Worm (Caenorhabditis elegans): ENCODE results near the gene hum-2.
A peak's percentile ranks its signal among the peaks of the same experiment; 100 is the strongest.
"Not testable (repeated sequence)": the region's sequence is repeated elsewhere in the genome, so short reads cannot be mapped to it uniquely, and the experiment has no call there.

hum-2 gene

DNA sequence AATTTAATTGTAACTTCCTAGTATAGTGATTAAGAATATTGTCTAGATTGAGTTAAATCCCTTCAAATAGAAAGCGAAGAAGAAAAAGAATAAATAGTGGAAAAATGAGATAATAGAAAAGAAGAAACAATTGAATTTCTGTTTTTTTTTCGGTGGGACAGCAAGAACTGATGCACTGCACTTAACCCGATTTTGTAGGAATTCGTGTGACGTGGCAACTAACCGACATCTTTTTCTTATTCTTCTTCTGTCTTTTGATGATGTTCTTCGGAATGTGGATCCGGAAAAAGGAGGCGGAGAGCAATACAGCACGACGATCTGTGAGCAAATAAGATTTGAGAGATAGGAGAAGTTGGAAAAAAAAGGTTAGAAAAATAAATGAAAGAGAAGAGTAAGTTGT is 22.9 kb downstream of the hum-2 start:
- no peak for TF ChIP-seq him-1 (tag; optimal IDR thresholded peaks at IDR 0.05)
- TF ChIP-seq dao-5 (tag; optimal IDR thresholded peaks at IDR 0.05) = no peak

DNA sequence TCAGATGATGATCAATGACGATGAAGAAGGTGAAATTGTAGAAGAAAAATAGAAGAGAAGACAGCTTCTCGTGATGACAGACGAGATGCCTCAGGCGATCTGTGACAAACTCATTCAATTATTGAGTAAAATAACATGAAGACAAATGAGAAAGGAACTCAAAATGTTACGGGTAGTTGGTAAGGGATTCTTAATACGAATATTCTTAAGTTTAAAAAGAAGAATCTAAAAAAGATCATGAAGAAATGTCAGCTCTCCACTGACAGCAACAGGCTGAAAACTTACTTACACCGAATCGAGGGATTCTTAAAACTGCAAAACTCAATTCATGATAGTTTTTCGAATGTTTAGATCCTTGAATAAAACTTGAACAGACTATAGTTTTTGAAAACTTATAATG is 28.5 kb downstream of the hum-2 start, which contains the start of gene F36D4.4:
F36D4.4 (minus strand) TSS at position 101 of the 400 bp plus-strand sequence.
- no peak for TF ChIP-seq W03F9.2 (tag; optimal IDR thresholded peaks at IDR 0.05)
- no peak for TF ChIP-seq him-1 (tag; optimal IDR thresholded peaks at IDR 0.05)
- no peak for TF ChIP-seq dao-5 (tag; optimal IDR thresholded peaks at IDR 0.05)

DNA sequence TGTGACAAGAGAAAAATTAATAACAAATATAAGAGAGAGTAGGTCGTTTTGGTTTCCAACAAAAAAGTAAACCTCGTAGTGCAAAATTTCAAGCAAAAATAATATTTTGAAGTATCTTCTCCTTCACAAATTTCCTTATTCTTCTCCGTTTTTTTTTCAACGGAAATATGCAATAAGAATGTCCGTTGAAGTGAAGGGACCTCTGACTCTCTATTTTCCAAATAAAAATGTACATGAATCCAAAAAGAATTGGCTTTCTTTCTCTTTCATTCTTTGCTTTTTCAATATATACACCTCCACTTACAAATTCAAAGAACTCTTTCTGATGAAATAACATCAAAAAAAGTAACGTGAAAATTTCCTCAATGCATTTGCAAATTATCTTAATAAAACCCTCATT is 30.6 kb downstream of the hum-2 start, which contains the start of gene F36D4.1:
F36D4.1 (plus strand) TSS at position 301 of the 400 bp plus-strand sequence.
- TF ChIP-seq W03F9.2 (tag; optimal IDR thresholded peaks at IDR 0.05) = no peak
- no peak for TF ChIP-seq dao-5 (tag; optimal IDR thresholded peaks at IDR 0.05)
- TF ChIP-seq him-1 (tag; optimal IDR thresholded peaks at IDR 0.05) = no peak

DNA sequence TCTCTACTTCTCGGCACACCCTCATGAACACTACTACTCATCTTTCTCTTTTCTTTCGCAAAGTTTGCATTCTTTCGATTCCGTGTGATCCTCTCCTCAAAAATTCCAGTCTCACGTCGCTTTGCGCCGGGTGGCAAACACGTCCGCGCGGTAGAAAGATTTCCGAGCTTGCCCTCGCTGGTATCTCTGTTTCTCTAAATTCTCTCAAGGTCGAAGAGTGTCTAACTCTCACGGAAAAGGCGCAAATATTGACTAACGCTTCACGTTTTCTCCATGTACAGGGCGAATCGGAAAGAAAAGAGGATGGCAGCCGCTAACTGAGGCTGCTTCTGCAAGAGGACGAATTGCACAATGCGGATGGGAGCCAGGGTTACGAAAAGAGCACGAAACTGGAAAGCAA is 36.8 kb downstream of the hum-2 start:
- TF ChIP-seq him-1 (tag; optimal IDR thresholded peaks at IDR 0.05) = no peak
- no peak for TF ChIP-seq dao-5 (tag; optimal IDR thresholded peaks at IDR 0.05)
- no peak for TF ChIP-seq W03F9.2 (tag; optimal IDR thresholded peaks at IDR 0.05)

DNA sequence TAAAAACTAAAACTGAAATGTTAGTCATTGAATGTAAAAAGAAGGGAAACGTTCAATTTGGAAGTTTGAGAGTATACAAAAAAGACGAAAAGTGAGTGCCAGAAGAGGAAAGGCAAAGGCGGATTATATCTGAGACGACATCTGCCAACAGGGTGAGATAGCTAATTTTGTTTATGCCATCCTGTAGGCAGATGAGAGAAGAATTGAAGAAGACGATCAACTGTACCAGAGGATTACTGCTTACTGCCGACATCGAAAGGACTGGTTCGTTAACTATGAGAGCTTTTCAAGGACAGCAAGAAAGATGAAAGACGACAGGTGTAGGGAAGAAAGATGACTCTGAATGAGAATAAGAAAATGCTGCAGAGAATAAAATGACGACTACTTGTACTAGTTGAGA is 37.6 kb downstream of the hum-2 start:
- TF ChIP-seq W03F9.2 (tag; optimal IDR thresholded peaks at IDR 0.05) = no peak
- no peak for TF ChIP-seq dao-5 (tag; optimal IDR thresholded peaks at IDR 0.05)
- no peak for TF ChIP-seq him-1 (tag; optimal IDR thresholded peaks at IDR 0.05)

DNA sequence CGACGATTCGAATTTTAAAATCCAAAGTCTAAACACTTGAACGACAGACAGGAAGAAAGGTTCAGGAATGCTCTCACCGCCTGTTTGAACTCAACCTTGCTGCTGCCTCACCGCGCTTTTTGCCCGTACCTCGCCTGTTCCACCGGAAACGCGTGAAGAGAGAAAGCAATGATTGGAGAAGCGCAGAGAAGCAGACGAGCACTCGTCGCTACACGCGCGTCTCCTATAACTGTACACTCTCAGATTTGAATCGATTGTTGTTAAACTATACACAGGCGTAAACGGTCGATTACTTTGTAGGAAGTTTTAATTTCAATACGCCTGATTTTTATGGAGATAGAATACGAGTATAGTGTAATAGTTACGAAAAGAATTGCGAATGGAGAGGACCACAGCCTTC is 38.5 kb downstream of the hum-2 start:
- no peak for TF ChIP-seq W03F9.2 (tag; optimal IDR thresholded peaks at IDR 0.05)
- no peak for TF ChIP-seq him-1 (tag; optimal IDR thresholded peaks at IDR 0.05)
- TF ChIP-seq dao-5 (tag; optimal IDR thresholded peaks at IDR 0.05) = no peak

DNA sequence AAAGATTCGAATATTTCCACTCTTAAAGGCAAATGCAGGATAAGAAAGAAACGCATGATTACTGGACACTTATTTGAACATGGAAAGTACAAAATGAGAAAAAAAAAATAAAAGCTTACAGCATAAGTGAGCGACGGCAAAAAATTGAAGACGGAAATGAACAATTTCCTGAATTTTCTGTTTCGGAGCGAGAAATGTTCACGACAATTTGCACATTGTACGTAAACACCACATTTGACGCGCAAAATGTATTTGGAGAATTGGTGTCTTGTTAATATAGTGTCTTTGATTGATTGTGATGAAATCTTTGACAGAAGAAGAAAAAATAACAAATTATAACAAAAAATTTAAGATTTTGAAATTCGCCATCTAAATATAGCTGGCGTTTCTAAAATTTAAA is 39.6 kb downstream of the hum-2 start, which contains the start of gene F36D4.5:
F36D4.5 (minus strand) TSS at position 225 of the 400 bp plus-strand sequence.
- TF ChIP-seq him-1 (tag; optimal IDR thresholded peaks at IDR 0.05) (no peak), W03F9.2 (tag; optimal IDR thresholded peaks at IDR 0.05) (peak; percentile 35)

DNA sequence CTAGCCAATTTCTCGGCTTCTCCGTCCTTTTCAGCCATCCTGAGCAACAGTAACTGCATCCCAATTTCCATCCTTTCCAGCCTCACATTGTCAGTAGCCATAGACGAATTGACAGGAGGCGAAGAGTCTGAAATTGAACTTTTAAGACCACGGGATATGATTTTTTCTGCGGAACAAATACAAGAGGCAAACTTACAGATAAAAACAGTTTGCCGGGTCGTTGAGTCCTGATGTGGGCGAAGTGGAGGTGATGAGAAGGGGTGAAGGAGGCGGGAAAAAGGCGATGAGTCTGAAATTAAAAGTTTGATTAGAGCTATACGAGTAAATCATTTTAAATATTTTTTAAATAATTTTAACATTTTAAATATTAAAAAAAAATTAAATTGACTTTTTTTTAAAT is 41.1 kb downstream of the hum-2 start, which contains the start of gene F36D4.6:
F36D4.6 (minus strand) TSS at position 101 of the 400 bp plus-strand sequence.
- TF ChIP-seq W03F9.2 (tag; optimal IDR thresholded peaks at IDR 0.05) (no peak), dao-5 (tag; optimal IDR thresholded peaks at IDR 0.05) (no peak), him-1 (tag; optimal IDR thresholded peaks at IDR 0.05) (no peak)

DNA sequence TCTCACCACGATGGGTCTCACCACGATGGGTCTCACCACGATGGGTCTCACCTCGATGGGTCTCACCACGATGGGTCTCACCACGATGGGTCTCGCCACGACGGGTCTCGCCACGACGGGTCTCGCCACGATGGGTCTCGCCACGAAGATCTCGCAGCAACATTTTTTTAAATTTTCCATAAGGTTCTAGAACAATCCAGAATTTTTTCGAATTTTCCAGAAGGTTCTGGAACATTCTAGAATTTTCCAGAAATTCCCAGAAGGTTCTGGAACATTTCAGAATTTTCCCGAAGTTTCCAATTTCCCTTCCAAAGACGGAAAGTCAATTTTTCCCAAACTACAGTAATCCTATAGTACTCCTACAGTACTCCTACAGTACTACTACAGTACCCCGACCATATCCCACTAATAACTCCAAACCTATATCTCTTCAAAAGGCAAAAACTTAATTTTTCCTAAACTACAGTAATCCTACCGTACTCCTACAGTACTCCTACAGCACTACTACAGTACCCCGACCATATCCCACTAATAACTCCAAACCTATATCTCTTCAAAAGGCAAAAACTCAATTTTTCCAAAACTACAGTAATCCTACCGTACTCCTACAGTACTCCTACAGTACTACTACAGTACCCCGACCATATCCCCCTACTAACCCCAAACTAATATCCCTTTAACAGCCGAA is 53.5 kb downstream of the hum-2 start, which contains the start of gene Y54B9A.1:
Y54B9A.1 (minus strand) TSS at position 235 of the 688 bp plus-strand sequence.
- not testable (repeated sequence) for TF ChIP-seq him-1, W03F9.2, dao-5 (tag; optimal IDR thresholded peaks at IDR 0.05)

DNA sequence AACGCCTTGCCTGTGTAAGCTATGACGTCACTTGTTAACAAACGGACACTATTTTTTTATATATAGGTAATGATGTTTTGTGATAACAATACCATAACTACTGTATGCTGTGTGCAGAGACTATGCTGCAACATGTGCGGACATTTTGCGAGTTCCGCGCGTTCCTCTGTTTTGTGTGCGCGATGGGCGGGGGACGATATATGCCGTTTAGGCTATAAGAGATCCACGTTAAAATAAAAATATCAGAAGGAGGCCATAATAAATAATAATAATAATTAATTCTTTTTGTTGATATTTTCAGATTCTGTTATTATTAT is 54.0 kb downstream of the hum-2 start:
- TF ChIP-seq him-1 (tag; optimal IDR thresholded peaks at IDR 0.05) (no peak), dao-5 (tag; optimal IDR thresholded peaks at IDR 0.05) (no peak), W03F9.2 (tag; optimal IDR thresholded peaks at IDR 0.05) (no peak)

DNA sequence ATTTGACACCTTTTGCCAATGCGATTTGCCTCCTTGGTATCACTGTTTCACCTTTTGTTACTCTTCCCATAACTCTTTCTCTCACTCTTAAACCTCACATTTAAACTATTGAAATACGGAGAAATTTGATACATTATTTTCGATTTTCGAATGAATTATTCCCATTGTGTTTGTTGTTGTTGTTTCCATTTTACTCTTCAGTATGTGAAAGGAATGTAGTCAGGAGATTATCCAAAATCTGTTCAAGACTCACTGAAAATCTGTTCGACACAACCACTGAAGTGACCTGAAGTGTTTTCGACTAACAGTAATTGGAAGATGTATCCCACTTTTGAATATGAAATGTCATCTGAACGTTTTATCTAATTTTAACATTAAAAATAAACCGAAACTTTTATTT is 55.1 kb downstream of the hum-2 start:
- TF ChIP-seq him-1 (tag; optimal IDR thresholded peaks at IDR 0.05) (no peak), W03F9.2 (tag; optimal IDR thresholded peaks at IDR 0.05) (no peak), dao-5 (tag; optimal IDR thresholded peaks at IDR 0.05) (no peak)

DNA sequence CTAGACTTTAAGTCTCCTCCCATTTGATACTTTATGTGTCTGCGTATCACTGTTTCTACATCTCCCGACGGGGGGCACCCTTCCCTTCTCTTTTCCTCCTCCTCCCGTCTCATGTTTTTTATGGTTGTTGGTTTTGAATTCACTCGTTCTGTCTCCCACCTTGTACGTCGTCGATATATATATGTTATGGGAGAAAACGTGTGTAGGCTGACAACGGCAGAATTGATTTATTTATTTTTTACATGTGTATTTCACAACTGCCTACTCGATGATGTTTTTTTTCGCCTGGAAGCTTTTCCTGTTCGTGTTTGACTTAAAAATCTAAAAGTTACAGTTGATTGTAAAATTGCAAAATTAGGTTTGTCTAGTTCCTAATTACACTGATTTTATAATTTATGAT is 56.5 kb downstream of the hum-2 start:
- no peak for TF ChIP-seq W03F9.2 (tag; optimal IDR thresholded peaks at IDR 0.05)
- TF ChIP-seq him-1 (tag; optimal IDR thresholded peaks at IDR 0.05) = no peak
- no peak for TF ChIP-seq dao-5 (tag; optimal IDR thresholded peaks at IDR 0.05)

DNA sequence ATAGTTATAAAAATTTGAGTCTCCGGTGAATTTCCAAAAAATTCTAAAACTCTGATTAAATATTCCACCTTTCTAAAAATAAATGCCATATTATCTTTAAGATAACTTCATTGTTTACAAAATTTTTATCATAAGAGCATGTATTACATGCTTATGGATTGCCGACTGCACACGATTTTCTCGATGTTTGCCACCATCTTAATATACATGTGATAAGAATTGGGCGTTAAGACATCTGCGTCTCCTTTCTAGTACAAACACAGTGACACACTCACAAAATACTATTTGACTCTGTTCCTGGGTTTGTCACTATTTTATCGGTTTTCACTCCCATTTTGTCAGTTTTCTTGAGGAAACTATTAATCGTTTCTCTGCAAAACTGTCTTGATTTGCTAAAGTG is 57.1 kb downstream of the hum-2 start:
- TF ChIP-seq him-1 (tag; optimal IDR thresholded peaks at IDR 0.05) = no peak
- no peak for TF ChIP-seq W03F9.2 (tag; optimal IDR thresholded peaks at IDR 0.05)

DNA sequence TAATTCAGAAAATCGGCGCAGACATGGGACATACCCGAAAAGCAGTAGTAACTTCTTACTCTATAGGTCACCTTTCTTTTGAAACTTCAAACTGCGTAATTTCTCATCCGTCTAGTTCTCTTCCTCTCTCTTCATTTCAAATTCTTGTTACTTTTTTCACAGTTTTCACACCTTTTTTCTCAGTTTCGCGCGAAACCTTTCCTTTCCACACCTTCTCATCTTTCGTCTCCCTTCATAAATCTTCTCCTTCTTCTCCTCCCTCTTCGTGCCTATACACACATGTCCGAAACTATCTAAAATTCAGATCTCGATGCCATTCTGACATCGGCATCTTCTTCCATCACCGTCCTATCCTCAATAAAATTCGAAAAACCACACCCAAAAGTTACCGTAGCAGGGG is 57.8 kb downstream of the hum-2 start, which contains the start of gene wdr-62:
wdr-62 (plus strand) TSS at position 301 of the 400 bp plus-strand sequence.
- no peak for TF ChIP-seq W03F9.2 (tag; optimal IDR thresholded peaks at IDR 0.05)
- no peak for TF ChIP-seq dao-5 (tag; optimal IDR thresholded peaks at IDR 0.05)
- no peak for TF ChIP-seq him-1 (tag; optimal IDR thresholded peaks at IDR 0.05)

DNA sequence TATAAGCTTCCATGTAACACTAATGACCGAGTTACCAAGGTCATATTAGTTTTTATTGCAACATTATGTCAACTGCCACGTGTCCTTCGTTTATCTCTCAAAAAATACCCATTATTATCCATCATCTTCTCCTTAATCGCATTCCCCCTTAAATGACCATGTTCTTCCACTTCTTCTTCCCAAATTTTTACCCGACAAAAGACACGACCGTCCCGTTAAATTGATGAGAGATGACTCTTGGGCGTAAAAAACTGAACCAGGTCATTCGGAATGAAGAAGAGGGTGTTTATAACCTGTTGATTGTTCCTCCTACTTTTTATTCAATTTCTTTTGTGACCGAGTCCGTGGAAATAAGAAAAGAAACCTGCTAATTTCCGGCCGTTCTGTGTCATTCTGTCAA is 58.6 kb downstream of the hum-2 start:
- TF ChIP-seq him-1 (tag; optimal IDR thresholded peaks at IDR 0.05) = no peak
- TF ChIP-seq W03F9.2 (tag; optimal IDR thresholded peaks at IDR 0.05) = no peak
- TF ChIP-seq dao-5 (tag; optimal IDR thresholded peaks at IDR 0.05) = no peak

Data from whole organism, L4/young adult.